Worm (Caenorhabditis elegans) whole organism, young adult: Measurements from ENCODE around the gene Y46G5A.18.

ENCODE experiments used
- B0336.3 ChIP-seq: fragments of 200-800 bp; sonication (Bioruptor generic); IDR thresholded peaks from 2 replicates; pipeline ENCODE4 v1.3.6; 2022; ENCODE audit warnings: missing genetic modification characterization, missing compliant biosample characterization
- C17E4.6 ChIP-seq: fragments of 200-800 bp; sonication (Bioruptor generic); IDR thresholded peaks from 2 replicates; pipeline ENCODE4 v1.3.6; 2022; ENCODE audit warnings: missing genetic modification reagents, missing genetic modification characterization, missing compliant biosample characterization
- F22D6.2 ChIP-seq: sonication (generic microtip); optimal IDR thresholded peaks from 2 replicates; lab custom pipeline; 2016; ENCODE audit warnings: mild to moderate bottlenecking, missing genetic modification characterization, missing compliant biosample characterization
- K11D2.4 ChIP-seq: fragments of 200-800 bp; sonication (Bioruptor generic); IDR thresholded peaks from 2 replicates; pipeline ENCODE4 v1.3.6; 2022; ENCODE audit warnings: missing genetic modification reagents, missing genetic modification characterization, missing compliant biosample characterization
- Y53G8AR.9 ChIP-seq: fragments of 200-800 bp; sonication (Bioruptor generic); conservative IDR thresholded peaks from 2 replicates; pipeline ENCODE4 v1.3.6; 2022; ENCODE audit warnings: missing genetic modification reagents, missing genetic modification characterization, missing compliant biosample characterization
- Y56A3A.18 ChIP-seq: fragments of 200-800 bp; sonication (Bioruptor generic); IDR thresholded peaks from 2 replicates; pipeline ENCODE4 v1.3.6; 2022; ENCODE audit warnings: missing genetic modification reagents, missing genetic modification characterization, missing compliant biosample characterization
- ama-1 ChIP-seq, 3 experiments: fragments of 150-350 bp in 1 of 3; sonication (generic microtip) in 2 of 3; optimal IDR thresholded peaks; 2 replicates each; lab custom pipeline; 2014 to 2018; ENCODE audit warnings: missing biosample characterization in 2 of 3, missing genetic modification characterization in 2 of 3, missing genetic modification reagents in 2 of 3
- atf-7 ChIP-seq: sonication (generic microtip); optimal IDR thresholded peaks from 2 replicates; lab custom pipeline; 2017; ENCODE audit warnings: mild to moderate bottlenecking, missing genetic modification characterization, missing compliant biosample characterization
- ccch-3 ChIP-seq: fragments of 200-800 bp; sonication (Bioruptor generic); optimal IDR thresholded peaks from 2 replicates; lab custom pipeline; 2018; ENCODE audit warnings: mild to moderate bottlenecking, missing genetic modification characterization, missing compliant biosample characterization
- cebp-1 ChIP-seq, 2 experiments: fragments of 200-800 bp in 1 of 2; sonication (Bioruptor generic) in 1 of 2; sonication (generic microtip) in 1 of 2; IDR thresholded peaks in 1 of 2; optimal IDR thresholded peaks in 1 of 2; 2 replicates each; pipeline versions ENCODE4 v1.3.6 to Lab custom; 2017 to 2022; ENCODE audit warnings: missing compliant biosample characterization in 2 of 2, missing genetic modification characterization in 2 of 2, mild to moderate bottlenecking in 1 of 2, missing genetic modification reagents in 1 of 2, moderate library complexity in 1 of 2
- ceh-58 ChIP-seq: fragments of 200-800 bp; sonication (Bioruptor generic); IDR thresholded peaks from 2 replicates; pipeline ENCODE4 v1.3.6; 2022; ENCODE audit warnings: missing genetic modification characterization, missing compliant biosample characterization
- dox-1 ChIP-seq: fragments of 200-800 bp; sonication (Bioruptor generic); IDR thresholded peaks from 2 replicates; pipeline ENCODE4 v1.3.6; 2022; ENCODE audit warnings: missing genetic modification reagents, missing genetic modification characterization, missing compliant biosample characterization
- dpl-1 ChIP-seq: fragments of 150-350 bp; optimal IDR thresholded peaks from 2 replicates; lab custom pipeline; 2014; ENCODE audit warnings: missing biosample characterization, missing genetic modification reagents, missing genetic modification characterization
- egl-44 ChIP-seq: fragments of 200-800 bp; sonication (Bioruptor generic); IDR thresholded peaks from 2 replicates; pipeline ENCODE4 v1.3.6; 2022; ENCODE audit warnings: missing genetic modification reagents, missing genetic modification characterization, missing compliant biosample characterization
- egrh-3 ChIP-seq: fragments of 200-800 bp; sonication (Bioruptor generic); IDR thresholded peaks from 2 replicates; pipeline ENCODE4 v1.3.6; 2022; ENCODE audit warnings: missing genetic modification reagents, missing genetic modification characterization, missing compliant biosample characterization
- ekl-4 ChIP-seq: fragments of 200-800 bp; sonication (Bioruptor generic); IDR thresholded peaks from 2 replicates; pipeline ENCODE4 v1.3.6; 2022; ENCODE audit warnings: missing genetic modification reagents, missing genetic modification characterization, missing compliant biosample characterization
- fkh-3 ChIP-seq: sonication (generic microtip); optimal IDR thresholded peaks from 2 replicates; lab custom pipeline; 2016; ENCODE audit warnings: mild to moderate bottlenecking, missing genetic modification characterization, missing compliant biosample characterization
- gei-17 ChIP-seq: fragments of 200-800 bp; sonication (Bioruptor generic); optimal IDR thresholded peaks from 2 replicates; lab custom pipeline; 2018; ENCODE audit warnings: mild to moderate bottlenecking, missing genetic modification characterization, missing compliant biosample characterization
- lin-26 ChIP-seq: fragments of 200-800 bp; sonication (Bioruptor generic); IDR thresholded peaks from 2 replicates; pipeline ENCODE4 v1.3.6; 2022; ENCODE audit warnings: missing genetic modification reagents, missing genetic modification characterization, missing compliant biosample characterization
- lin-40 ChIP-seq: sonication (generic microtip); optimal IDR thresholded peaks from 2 replicates; lab custom pipeline; 2016; ENCODE audit warnings: missing genetic modification characterization, mild to moderate bottlenecking, missing compliant biosample characterization, missing genotype, missing genetic modification reagents
- lin-54 ChIP-seq: fragments of 200-800 bp; sonication (Bioruptor generic); optimal IDR thresholded peaks from 2 replicates; lab custom pipeline; 2018; ENCODE audit warnings: mild to moderate bottlenecking, missing genetic modification characterization, missing compliant biosample characterization
- lsl-1 ChIP-seq: fragments of 200-800 bp; sonication (Bioruptor generic); optimal IDR thresholded peaks from 2 replicates; lab custom pipeline; 2018; ENCODE audit warnings: mild to moderate bottlenecking, missing genetic modification characterization, moderate library complexity, missing compliant biosample characterization
- madf-8 ChIP-seq: fragments of 200-800 bp; sonication (Bioruptor generic); conservative IDR thresholded peaks from 2 replicates; pipeline ENCODE4 v1.3.6; 2022; ENCODE audit warnings: missing genetic modification reagents, missing genetic modification characterization, missing compliant biosample characterization
- mcd-1 ChIP-seq: fragments of 200-800 bp; sonication (Bioruptor generic); IDR thresholded peaks from 2 replicates; pipeline ENCODE4 v1.3.6; 2022; ENCODE audit warnings: missing genetic modification reagents, missing genetic modification characterization, missing compliant biosample characterization
- nfyb-1 ChIP-seq: fragments of 200-800 bp; sonication (Bioruptor generic); IDR thresholded peaks from 2 replicates; pipeline ENCODE4 v1.3.6; 2022; ENCODE audit warnings: missing genetic modification reagents, missing genetic modification characterization, missing compliant biosample characterization
- nhr-80 ChIP-seq: sonication (generic microtip); optimal IDR thresholded peaks from 2 replicates; lab custom pipeline; 2016; ENCODE audit warnings: missing genetic modification characterization, missing compliant biosample characterization
- pbrm-1 ChIP-seq: fragments of 200-800 bp; sonication (Bioruptor generic); IDR thresholded peaks from 2 replicates; pipeline ENCODE4 v1.3.6; 2022; ENCODE audit warnings: missing genetic modification reagents, missing genetic modification characterization, missing compliant biosample characterization
- repo-1 ChIP-seq: sonication (generic microtip); optimal IDR thresholded peaks from 2 replicates; lab custom pipeline; 2017; ENCODE audit warnings: mild to moderate bottlenecking, missing genetic modification characterization, missing compliant biosample characterization
- sea-2 ChIP-seq: fragments of 200-800 bp; sonication (Bioruptor generic); IDR thresholded peaks from 2 replicates; pipeline ENCODE4 v1.3.6; 2022; ENCODE audit warnings: missing genetic modification characterization, missing compliant biosample characterization
- snpc-1.3 ChIP-seq: sonication (generic microtip); optimal IDR thresholded peaks from 2 replicates; lab custom pipeline; 2017; ENCODE audit warnings: missing genetic modification characterization, mild to moderate bottlenecking, missing compliant biosample characterization, antibody characterized with exemption, moderate library complexity, missing genotype, missing genetic modification reagents; ENCODE audit not compliant: insufficient read depth
- tlf-1 ChIP-seq: fragments of 200-800 bp; sonication (Bioruptor generic); optimal IDR thresholded peaks from 2 replicates; lab custom pipeline; 2018; ENCODE audit warnings: mild to moderate bottlenecking, missing genetic modification characterization, missing compliant biosample characterization
- unc-130 ChIP-seq: sonication (generic microtip); optimal IDR thresholded peaks from 2 replicates; lab custom pipeline; 2016; ENCODE audit warnings: missing genetic modification reagents, missing genetic modification characterization, missing compliant biosample characterization
- unc-62 ChIP-seq: fragments of 150-350 bp; optimal IDR thresholded peaks from 2 replicates; lab custom pipeline; 2014; ENCODE audit warnings: missing biosample characterization, missing genetic modification reagents, missing genetic modification characterization
- zfh-2 ChIP-seq: fragments of 200-800 bp; sonication (Bioruptor generic); conservative IDR thresholded peaks from 2 replicates; pipeline ENCODE4 v1.3.6; 2022; ENCODE audit warnings: missing genetic modification reagents, missing genetic modification characterization, missing compliant biosample characterization
- zim-3 ChIP-seq: sonication (generic microtip); optimal IDR thresholded peaks from 2 replicates; lab custom pipeline; 2017; ENCODE audit warnings: mild to moderate bottlenecking, missing genetic modification characterization, moderate library complexity, missing compliant biosample characterization
- ztf-18 ChIP-seq: sonication (generic microtip); optimal IDR thresholded peaks from 2 replicates; lab custom pipeline; 2016; ENCODE audit warnings: missing genotype, mild to moderate bottlenecking, missing genetic modification characterization, missing compliant biosample characterization
- ztf-3 ChIP-seq: fragments of 200-800 bp; sonication (Bioruptor generic); optimal IDR thresholded peaks from 2 replicates; lab custom pipeline; 2018; ENCODE audit warnings: mild to moderate bottlenecking, missing genetic modification characterization, missing compliant biosample characterization

The Y46G5A.18 gene

DNA sequence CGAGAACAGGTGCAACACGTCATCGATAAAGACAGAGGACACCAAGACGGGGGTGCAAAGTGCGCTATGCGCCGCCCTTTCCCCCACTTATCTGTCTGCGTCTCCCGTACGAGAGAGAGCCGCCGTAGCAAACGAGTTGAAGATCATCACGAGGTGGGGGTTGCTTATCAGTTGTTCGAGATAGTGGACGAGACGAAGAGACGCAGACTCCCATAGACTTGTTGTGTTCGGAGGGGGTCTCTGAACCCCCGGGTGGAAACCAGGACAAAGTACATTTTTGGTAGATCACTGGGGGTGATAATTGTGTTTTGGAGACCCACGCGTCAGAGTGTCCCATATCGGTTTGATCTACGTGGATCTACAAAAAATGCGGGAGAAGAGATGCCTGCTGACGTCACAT lies 6.2 kb downstream of the Y46G5A.18 start (continued):
- TF ChIP-seq dpl-1 (no peak), cebp-1 (GFP tag; IDR thresholded peaks at IDR 0.05; lab: Robert Waterston, UW) (peak; percentile 52; the same call in 1 of the 2 replicates), cebp-1 (tag; optimal IDR thresholded peaks at IDR 0.05; lab: Kevin White, UChicago) (peak; percentile 87), ceh-58 (GFP tag; lab: Robert Waterston, UW) (0 out of 2 replicates have a peak, but pooled peaks have one; percentile 22), lin-40 (tag; lab: Kevin White, UChicago) (peak; percentile 88), C17E4.6 (GFP tag; lab: Robert Waterston, UW) (no peak), snpc-1.3 (no peak), K11D2.4 (GFP tag; lab: Robert Waterston, UW) (peak; percentile 82), unc-62 (GFP tag; lab: Kevin White, UChicago) (no peak), nfyb-1 (peak; percentile 82), lin-54 (GFP tag; lab: Kevin White, UChicago) (peak; percentile 61), repo-1 (tag; lab: Kevin White, UChicago) (peak; percentile 45), Y53G8AR.9 (peak; percentile 89), B0336.3 (GFP tag; lab: Robert Waterston, UW) (peak; percentile 94), Y56A3A.18 (GFP tag; lab: Robert Waterston, UW) (0 out of 2 replicates have a peak, but pooled peaks have one; percentile 24), ccch-3 (GFP tag; lab: Kevin White, UChicago) (no peak), ztf-18 (tag; lab: Kevin White, UChicago) (peak; percentile 5), lsl-1 (GFP tag; lab: Kevin White, UChicago) (no peak), egrh-3 (GFP tag; lab: Robert Waterston, UW) (peak; percentile 55; the same call in 1 of the 2 replicates), pbrm-1 (GFP tag; lab: Robert Waterston, UW) (peak; percentile 83), ztf-3 (GFP tag; lab: Kevin White, UChicago) (peak; percentile 62), ekl-4 (GFP tag; lab: Robert Waterston, UW) (peak; percentile 67; the same call in 1 of the 2 replicates), sea-2 (GFP tag; lab: Robert Waterston, UW) (0 out of 2 replicates have a peak, but pooled peaks have one; percentile 41), unc-130 (no peak), lin-26 (GFP tag; lab: Robert Waterston, UW) (peak; percentile 68), F22D6.2 (peak; percentile 58), madf-8 (GFP tag; lab: Robert Waterston, UW) (no peak)

DNA sequence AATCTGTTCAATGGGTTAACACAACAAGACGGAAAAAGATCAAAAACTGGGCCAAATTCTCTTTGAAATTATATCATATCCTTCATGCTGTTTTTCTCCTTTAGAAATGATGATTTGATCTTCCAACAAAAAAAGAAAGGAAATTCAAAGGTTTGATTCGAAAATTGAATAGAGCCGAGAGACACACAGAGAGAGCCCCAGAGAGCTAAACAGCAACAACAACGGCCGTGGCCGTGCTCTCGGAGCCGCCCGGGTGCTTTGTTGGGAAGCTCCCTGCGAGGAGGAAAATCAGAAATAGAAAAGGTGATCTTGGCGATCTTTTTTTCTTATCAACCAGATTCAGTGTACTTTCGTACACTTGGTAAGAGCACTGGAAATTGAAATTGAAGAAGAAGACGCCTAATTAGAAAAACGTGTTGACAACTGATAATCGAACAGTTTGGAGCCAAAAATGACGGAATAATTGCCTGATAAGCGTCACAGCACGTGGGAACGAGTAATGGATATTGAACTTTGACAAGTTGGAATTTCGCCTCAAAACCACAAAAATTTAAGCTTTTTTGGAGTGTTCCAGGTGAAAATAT lies 7.8 kb downstream of the Y46G5A.18 start:
- TF ChIP-seq dox-1: peak; percentile 40; the same call in 1 of the 2 replicates
- no peak for TF ChIP-seq zim-3
- TF ChIP-seq ama-1 (optimal IDR thresholded peaks at IDR 0.05; lab: Kevin White, UChicago): peak; percentile 26
- no peak for TF ChIP-seq ama-1 (GFP tag; optimal IDR thresholded peaks at IDR 0.05; lab: Kevin White, UChicago)
- peak; percentile 73; the same call in 1 of the 2 replicates for TF ChIP-seq zfh-2 (GFP tag; lab: Robert Waterston, UW)
- no peak for TF ChIP-seq tlf-1 (GFP tag; lab: Kevin White, UChicago)
- TF ChIP-seq unc-62 (GFP tag; lab: Kevin White, UChicago): peak; percentile 42
- peak; percentile 65 for TF ChIP-seq nhr-80 (tag; lab: Kevin White, UChicago)
- TF ChIP-seq fkh-3: no peak
- peak; percentile 31; the same call in 1 of the 2 replicates for TF ChIP-seq egl-44 (GFP tag; lab: Robert Waterston, UW)
- TF ChIP-seq mcd-1: 0 out of 2 replicates have a peak, but pooled peaks have one; percentile 5
- TF ChIP-seq B0336.3 (GFP tag; lab: Robert Waterston, UW): peak; percentile 55
- no peak for TF ChIP-seq gei-17 (GFP tag; lab: Kevin White, UChicago)
- peak; percentile 47 for TF ChIP-seq atf-7 (tag; lab: Kevin White, UChicago)
